Worm (Caenorhabditis elegans) whole organism, L4 larva: Measurements from ENCODE around the gene str-181.
A peak's percentile ranks its signal among the peaks of the same experiment; 100 is the strongest.

Experiments used
- F10B5.3 ChIP-seq: sonication (generic microtip); optimal IDR thresholded peaks from 2 replicates; lab custom pipeline; 2016; ENCODE audit warnings: mild to moderate bottlenecking, missing genetic modification characterization, missing compliant biosample characterization
- F49E8.2 ChIP-seq: sonication (generic microtip); optimal IDR thresholded peaks from 2 replicates; lab custom pipeline; 2016; ENCODE audit warnings: missing compliant biosample characterization, mild to moderate bottlenecking, missing genetic modification characterization, borderline replicate concordance
- T20F7.1 ChIP-seq: fragments of 200-800 bp; sonication (Bioruptor generic); optimal IDR thresholded peaks from 2 replicates; lab custom pipeline; 2018; ENCODE audit warnings: mild to moderate bottlenecking, missing genetic modification characterization, missing compliant biosample characterization
- Y5F2A.4 ChIP-seq: fragments of 200-800 bp; sonication (Bioruptor generic); optimal IDR thresholded peaks from 2 replicates; lab custom pipeline; 2018; ENCODE audit warnings: mild to moderate bottlenecking, missing genetic modification characterization, missing compliant biosample characterization
- ZK337.2 ChIP-seq: fragments of 200-800 bp; sonication (Bioruptor generic); IDR thresholded peaks from 2 replicates; pipeline ENCODE4 v1.3.6; 2022; ENCODE audit warnings: missing genetic modification reagents, missing genetic modification characterization, missing compliant biosample characterization
- aha-1 ChIP-seq: fragments of 150-350 bp; peaks from one replicate; lab custom pipeline; 2014; ENCODE audit warnings: missing biosample characterization, missing genetic modification characterization
- ama-1 ChIP-seq: fragments of 150-350 bp; optimal IDR thresholded peaks from 2 replicates; lab custom pipeline; 2014; ENCODE audit warnings: inconsistent platforms, mixed read lengths
- ceh-20 ChIP-seq: fragments of 200-800 bp; sonication (Bioruptor generic); IDR thresholded peaks from 2 replicates; pipeline ENCODE4 v1.3.6; 2022; ENCODE audit warnings: missing genetic modification reagents, missing genetic modification characterization, missing compliant biosample characterization
- ceh-62 ChIP-seq: sonication (generic microtip); optimal IDR thresholded peaks from 2 replicates; lab custom pipeline; 2017; ENCODE audit warnings: missing biosample characterization, missing genetic modification characterization
- ces-1 ChIP-seq: fragments of 150-350 bp; sonication (generic microtip); optimal IDR thresholded peaks from 4 replicates; lab custom pipeline; 2014; ENCODE audit warnings: missing biosample characterization, missing genetic modification reagents, missing genetic modification characterization
- ctbp-1 ChIP-seq: fragments of 200-800 bp; sonication (Bioruptor generic); IDR thresholded peaks from 2 replicates; pipeline ENCODE4 v1.3.6; 2022; ENCODE audit warnings: missing genetic modification reagents, missing genetic modification characterization, missing compliant biosample characterization
- daf-16 ChIP-seq, 3 experiments: sonication (generic microtip); optimal IDR thresholded peaks; 2 replicates each; lab custom pipeline; 2016 to 2017; ENCODE audit warnings: missing genetic modification characterization in 3 of 3, missing genetic modification reagents in 3 of 3, mild to moderate bottlenecking in 2 of 3, missing compliant biosample characterization in 2 of 3, missing biosample characterization in 1 of 3, moderate library complexity in 1 of 3
- dmd-6 ChIP-seq: fragments of 200-800 bp; sonication (Bioruptor generic); IDR thresholded peaks from 2 replicates; pipeline ENCODE4 v1.3.6; 2022; ENCODE audit warnings: missing genetic modification reagents, missing genetic modification characterization, missing compliant biosample characterization
- egl-43 ChIP-seq: fragments of 200-800 bp; sonication (Bioruptor generic); IDR thresholded peaks from 2 replicates; pipeline ENCODE4 v1.3.6; 2022; ENCODE audit warnings: missing genetic modification reagents, missing genetic modification characterization, missing compliant biosample characterization
- hlh-11 ChIP-seq: fragments of 200-800 bp; sonication (Bioruptor generic); optimal IDR thresholded peaks from 2 replicates; lab custom pipeline; 2018; ENCODE audit warnings: mild to moderate bottlenecking, missing genetic modification characterization, missing compliant biosample characterization
- hlh-30 ChIP-seq: sonication (generic microtip); optimal IDR thresholded peaks from 2 replicates; lab custom pipeline; 2017; ENCODE audit warnings: antibody characterized with exemption, mild to moderate bottlenecking, missing genetic modification characterization, missing compliant biosample characterization; ENCODE audit not compliant: insufficient read depth
- lin-29 ChIP-seq: fragments of 200-800 bp; sonication (Bioruptor generic); IDR thresholded peaks from 2 replicates; pipeline ENCODE4 v1.3.6; 2022; ENCODE audit warnings: missing genetic modification reagents, missing genetic modification characterization, missing compliant biosample characterization
- lin-38 ChIP-seq: fragments of 200-800 bp; sonication (Bioruptor generic); IDR thresholded peaks from 2 replicates; pipeline ENCODE4 v1.3.6; 2022; ENCODE audit warnings: missing genetic modification reagents, missing genetic modification characterization, missing compliant biosample characterization
- lin-39 ChIP-seq: fragments of 150-350 bp; optimal IDR thresholded peaks from 2 replicates; lab custom pipeline; 2014; ENCODE audit warnings: missing biosample characterization, missing genetic modification reagents, missing genetic modification characterization
- lir-3 ChIP-seq: sonication (generic microtip); optimal IDR thresholded peaks from 2 replicates; lab custom pipeline; 2016; ENCODE audit warnings: mild to moderate bottlenecking, missing genetic modification characterization, missing compliant biosample characterization
- lsy-2 ChIP-seq, 2 experiments: fragments of 150-350 bp in 1 of 2; sonication (generic microtip) in 1 of 2; optimal IDR thresholded peaks; 2 replicates each; lab custom pipeline; 2014 to 2017; ENCODE audit warnings: missing biosample characterization in 2 of 2, missing genetic modification characterization in 2 of 2
- madf-5 ChIP-seq, 2 experiments: fragments of 200-800 bp; sonication (Bioruptor generic); IDR thresholded peaks; 2 replicates each; pipeline ENCODE4 v1.3.6; 2022; ENCODE audit warnings: missing compliant biosample characterization in 2 of 2, missing genetic modification characterization in 2 of 2
- mxl-3 ChIP-seq: fragments of 200-800 bp; sonication (Bioruptor generic); optimal IDR thresholded peaks from 2 replicates; lab custom pipeline; 2018; ENCODE audit warnings: mild to moderate bottlenecking, missing genetic modification characterization, missing compliant biosample characterization
- nhr-11 ChIP-seq: fragments of 150-350 bp; optimal IDR thresholded peaks from 2 replicates; lab custom pipeline; 2014; ENCODE audit warnings: missing biosample characterization, missing genetic modification characterization
- nhr-111 ChIP-seq: fragments of 200-800 bp; sonication (Bioruptor generic); optimal IDR thresholded peaks from 2 replicates; lab custom pipeline; 2018; ENCODE audit warnings: mild to moderate bottlenecking, missing genetic modification characterization, missing compliant biosample characterization
- nhr-28 ChIP-seq: fragments of 150-350 bp; optimal IDR thresholded peaks from 2 replicates; lab custom pipeline; 2014; ENCODE audit warnings: missing biosample characterization, missing genetic modification characterization
- nhr-6 ChIP-seq: fragments of 150-350 bp; optimal IDR thresholded peaks from 2 replicates; lab custom pipeline; 2014; ENCODE audit warnings: missing biosample characterization, missing genetic modification characterization
- php-3 ChIP-seq: fragments of 200-800 bp; sonication (Bioruptor generic); IDR thresholded peaks from 2 replicates; pipeline ENCODE4 v1.3.6; 2022; ENCODE audit warnings: missing genetic modification reagents, missing genetic modification characterization, missing compliant biosample characterization
- rbr-2 ChIP-seq: sonication (generic microtip); optimal IDR thresholded peaks from 2 replicates; lab custom pipeline; 2016; ENCODE audit warnings: missing genotype, missing genetic modification characterization, missing compliant biosample characterization
- skn-1 ChIP-seq: fragments of 150-350 bp; optimal IDR thresholded peaks from 2 replicates; lab custom pipeline; 2014; ENCODE audit warnings: missing biosample characterization, missing genetic modification characterization
- snpc-4 ChIP-seq: fragments of 150-350 bp; optimal IDR thresholded peaks from 2 replicates; lab custom pipeline; 2014; ENCODE audit warnings: missing biosample characterization, missing genetic modification characterization
- tra-1 ChIP-seq: fragments of 200-800 bp; sonication (Bioruptor generic); IDR thresholded peaks from 2 replicates; pipeline ENCODE4 v1.3.6; 2022; ENCODE audit warnings: missing genetic modification reagents, missing genetic modification characterization, missing compliant biosample characterization
- unc-39 ChIP-seq: sonication (generic microtip); optimal IDR thresholded peaks from 2 replicates; lab custom pipeline; 2017; ENCODE audit warnings: missing biosample characterization, missing genetic modification characterization
- unc-62 ChIP-seq, 3 experiments: fragments of 150-350 bp in 1 of 3; sonication (generic microtip); optimal IDR thresholded peaks in 2 of 3; peaks in 1 of 3; 1 replicate in 1 of 3; 2 replicates in 2 of 3; lab custom pipeline; 2014 to 2017; ENCODE audit warnings: missing biosample characterization in 3 of 3, missing genetic modification characterization in 3 of 3, missing genetic modification reagents in 3 of 3, missing genotype in 1 of 3
- zfp-3 ChIP-seq: fragments of 200-800 bp; sonication (Bioruptor generic); conservative IDR thresholded peaks from 2 replicates; pipeline ENCODE4 v1.3.6; 2022; ENCODE audit warnings: missing genetic modification reagents, missing genetic modification characterization, missing compliant biosample characterization
- zip-11 ChIP-seq: fragments of 200-800 bp; sonication (Bioruptor generic); IDR thresholded peaks from 2 replicates; pipeline ENCODE4 v1.3.6; 2022; ENCODE audit warnings: missing genetic modification characterization, missing compliant biosample characterization
- zip-2 ChIP-seq: fragments of 150-350 bp; optimal IDR thresholded peaks from 2 replicates; lab custom pipeline; 2014; ENCODE audit warnings: missing biosample characterization, missing genetic modification characterization

The str-181 gene

ce11 chrV:12706511-12706910, 12.0 kb downstream of the str-181 start:
- TF ChIP-seq aha-1 (peak; percentile 80), nhr-111 (GFP tag; lab: Kevin White, UChicago) (no peak), hlh-11 (tag; lab: Kevin White, UChicago) (no peak), lin-38 (no peak), lin-39 (tag; lab: Kevin White, UChicago) (no peak), ctbp-1 (GFP tag; lab: Robert Waterston, UW) (no peak), zfp-3 (GFP tag; lab: Robert Waterston, UW) (no peak)

ce11 chrV:12704077-12704476, 14.4 kb downstream of the str-181 start, which contains the start of gene R11D1.1:
Gene R11D1.1 (plus strand): TSS chrV:12704377.
- TF ChIP-seq unc-62 (GFP tag; optimal IDR thresholded peaks at IDR 0.05 in 1 of 2; lab: Kevin White, UChicago) (peak in 1 of 2 experiments; percentile 34), unc-62 (tag; optimal IDR thresholded peaks at IDR 0.05; lab: Kevin White, UChicago) (no peak), dmd-6 (GFP tag; lab: Robert Waterston, UW) (no peak)

- no peak for TF ChIP-seq madf-5 (GFP tag; IDR thresholded peaks at IDR 0.05; lab: Robert Waterston, UW)
- TF ChIP-seq lir-3 (tag; lab: Kevin White, UChicago) = no peak
- TF ChIP-seq ces-1 = peak; percentile 44
- no peak for TF ChIP-seq egl-43 (GFP tag; lab: Robert Waterston, UW)
- no peak for TF ChIP-seq php-3
These were observed 16.9 kb downstream of the str-181 start for ce11 chrV:12701613-12702012.

- TF ChIP-seq daf-16 (GFP tag; optimal IDR thresholded peaks at IDR 0.05; lab: Kevin White, UChicago) = no peak
- peak; percentile 39 for TF ChIP-seq daf-16 (tag; optimal IDR thresholded peaks at IDR 0.05; lab: Kevin White, UChicago)
- peak; percentile 30 for TF ChIP-seq nhr-6 (tag; lab: Kevin White, UChicago)
- TF ChIP-seq lin-38 = peak; percentile 49
- no peak for TF ChIP-seq ceh-62 (tag; lab: Kevin White, UChicago)
- TF ChIP-seq T20F7.1 (GFP tag; lab: Kevin White, UChicago) = peak; percentile 38
- peak; percentile 74 for TF ChIP-seq hlh-30 (tag; lab: Kevin White, UChicago)
- TF ChIP-seq unc-39 = no peak
- peak; percentile 52 for TF ChIP-seq nhr-11 (tag; lab: Kevin White, UChicago)
- TF ChIP-seq rbr-2 (tag; lab: Kevin White, UChicago) = peak; percentile 0
- TF ChIP-seq lsy-2 (tag; optimal IDR thresholded peaks at IDR 0.05; lab: Kevin White, UChicago) = peak in 1 of 2 experiments; percentile 47
These were observed 21.1 kb downstream of the str-181 start, which contains the start of gene istr-1 for ce11 chrV:12697364-12697901. Gene istr-1 (plus strand): TSS chrV:12697858.

- no peak for TF ChIP-seq tra-1
These were observed 21.7 kb downstream of the str-181 start for ce11 chrV:12696790-12697189.

ce11 chrV:12695968-12696367, 22.6 kb downstream of the str-181 start, which contains the start of gene K10C8.4:
Gene K10C8.4 (plus strand): TSS chrV:12696268.
- TF ChIP-seq nhr-28 (tag; lab: Kevin White, UChicago) = no peak
- TF ChIP-seq unc-39 = no peak
- TF ChIP-seq F49E8.2 (tag; lab: Kevin White, UChicago) = no peak
- TF ChIP-seq zip-2 (tag; lab: Kevin White, UChicago) = no peak
- TF ChIP-seq lin-29 (GFP tag; lab: Robert Waterston, UW) = no peak
- TF ChIP-seq ZK337.2 = no peak
- TF ChIP-seq ama-1 (lab: Kevin White, UChicago) = no peak
- TF ChIP-seq zfp-3 (GFP tag; lab: Robert Waterston, UW) = no peak
- no peak for TF ChIP-seq dmd-6 (GFP tag; lab: Robert Waterston, UW)
- no peak for TF ChIP-seq skn-1 (tag; lab: Kevin White, UChicago)
- no peak for TF ChIP-seq zip-11 (GFP tag; lab: Robert Waterston, UW)
- no peak for TF ChIP-seq snpc-4 (tag; lab: Kevin White, UChicago)
- no peak for TF ChIP-seq F10B5.3
- TF ChIP-seq ceh-20 (GFP tag; lab: Robert Waterston, UW) = no peak
- no peak for TF ChIP-seq Y5F2A.4
- TF ChIP-seq daf-16 (GFP tag; optimal IDR thresholded peaks at IDR 0.05; lab: Kevin White, UChicago) = no peak
- no peak for TF ChIP-seq daf-16 (tag; optimal IDR thresholded peaks at IDR 0.05; lab: Kevin White, UChicago)
- no peak for TF ChIP-seq mxl-3 (GFP tag; lab: Kevin White, UChicago)
- TF ChIP-seq, all 104 proteins: peak for 0
